Fruit fly (Drosophila melanogaster) whole organism, prepupa: Measurements from ENCODE around the gene CG14780.

Experiments used
- Blimp-1 ChIP-seq: fragments of 200-800 bp; sonication (Bioruptor generic); optimal IDR thresholded peaks from 3 replicates; lab custom pipeline; 2017; ENCODE audit warnings: missing biosample characterization, missing genetic modification characterization, mild to moderate bottlenecking, moderate library complexity, missing genetic modification reagents
- CG10631 ChIP-seq: fragments of 200-800 bp; sonication (Bioruptor generic); optimal IDR thresholded peaks from 2 replicates; lab custom pipeline; 2016; ENCODE audit warnings: missing biosample characterization, missing genetic modification characterization
- CG11294 ChIP-seq: fragments of 200-800 bp; sonication (Bioruptor generic); IDR thresholded peaks from 2 replicates; pipeline ENCODE4 v1.3.6; 2022; ENCODE audit warnings: missing biosample characterization, missing genetic modification characterization
- CG11762 ChIP-seq: fragments of 200-800 bp; sonication (Bioruptor generic); optimal IDR thresholded peaks from 3 replicates; lab custom pipeline; 2016; ENCODE audit warnings: missing biosample characterization, missing genetic modification characterization; ENCODE audit not compliant: insufficient read depth
- CG11902 ChIP-seq: fragments of 200-800 bp; sonication (Bioruptor generic); optimal IDR thresholded peaks from 3 replicates; lab custom pipeline; 2016; ENCODE audit warnings: missing biosample characterization, missing genetic modification characterization
- CG15336 ChIP-seq: fragments of 200-800 bp; sonication (Bioruptor generic); IDR thresholded peaks from 2 replicates; pipeline ENCODE4 v1.3.6; 2022; ENCODE audit warnings: missing biosample characterization, missing genetic modification characterization
- CG16779 ChIP-seq: fragments of 200-800 bp; sonication (Bioruptor generic); optimal IDR thresholded peaks from 3 replicates; lab custom pipeline; 2017; ENCODE audit warnings: missing biosample characterization, mild to moderate bottlenecking, missing genetic modification characterization
- CG3032 ChIP-seq: fragments of 200-800 bp; optimal IDR thresholded peaks from 2 replicates; lab custom pipeline; 2019; ENCODE audit warnings: missing biosample characterization, mild to moderate bottlenecking, missing genetic modification characterization, moderate library complexity
- CG31627 ChIP-seq: fragments of 200-800 bp; sonication (Bioruptor generic); optimal IDR thresholded peaks from 3 replicates; lab custom pipeline; 2016; ENCODE audit warnings: missing biosample characterization, missing genetic modification characterization
- CG34406 ChIP-seq: fragments of 200-800 bp; sonication (Bioruptor generic); optimal IDR thresholded peaks from 3 replicates; lab custom pipeline; 2016; ENCODE audit warnings: missing biosample characterization, missing genetic modification characterization
- CG3919 ChIP-seq: fragments of 200-800 bp; sonication (Bioruptor generic); optimal IDR thresholded peaks from 3 replicates; lab custom pipeline; 2016; ENCODE audit warnings: missing biosample characterization, missing genetic modification characterization
- CG4318 ChIP-seq: fragments of 200-800 bp; sonication (Bioruptor generic); optimal IDR thresholded peaks from 3 replicates; lab custom pipeline; 2017; ENCODE audit warnings: missing biosample characterization, mild to moderate bottlenecking, missing genetic modification characterization
- CG6163 ChIP-seq: fragments of 200-800 bp; sonication (Bioruptor generic); IDR thresholded peaks from 3 replicates; pipeline ENCODE4 v1.3.6; 2022; ENCODE audit warnings: missing biosample characterization, missing genetic modification characterization
- CG6792 ChIP-seq: fragments of 200-800 bp; sonication (Bioruptor generic); optimal IDR thresholded peaks from 3 replicates; lab custom pipeline; 2016; ENCODE audit warnings: missing biosample characterization, missing genetic modification characterization
- CG6808 ChIP-seq: fragments of 200-800 bp; sonication (Bioruptor generic); optimal IDR thresholded peaks from 3 replicates; lab custom pipeline; 2017; ENCODE audit warnings: missing biosample characterization, missing genetic modification characterization, mild to moderate bottlenecking, moderate library complexity, missing genetic modification reagents
- CG7368 ChIP-seq: fragments of 200-800 bp; sonication (Bioruptor generic); optimal IDR thresholded peaks from 3 replicates; lab custom pipeline; 2016; ENCODE audit warnings: missing biosample characterization, missing genetic modification characterization
- CG8119 ChIP-seq: fragments of 200-800 bp; sonication (Bioruptor generic); IDR thresholded peaks from 3 replicates; pipeline ENCODE4 v1.3.6; 2022; ENCODE audit warnings: missing biosample characterization, missing genetic modification characterization
- CG8319 ChIP-seq: fragments of 200-800 bp; sonication (Bioruptor generic); optimal IDR thresholded peaks from 3 replicates; lab custom pipeline; 2016; ENCODE audit warnings: missing biosample characterization, missing genetic modification characterization
- Eip75B ChIP-seq: fragments of 200-800 bp; sonication (Bioruptor generic); optimal IDR thresholded peaks from 3 replicates; lab custom pipeline; 2016; ENCODE audit warnings: missing biosample characterization, missing genetic modification characterization
- Eip78C ChIP-seq: fragments of 200-800 bp; sonication (Bioruptor generic); peaks from one replicate; lab custom pipeline; 2016; ENCODE audit warnings: missing biosample characterization, missing genetic modification characterization
- Ets21C ChIP-seq: fragments of 200-800 bp; sonication (Bioruptor generic); optimal IDR thresholded peaks from 3 replicates; lab custom pipeline; 2016; ENCODE audit warnings: missing biosample characterization, missing genetic modification characterization
- Ets96B ChIP-seq: fragments of 200-800 bp; optimal IDR thresholded peaks from 2 replicates; lab custom pipeline; 2019; ENCODE audit warnings: missing biosample characterization, mild to moderate bottlenecking, missing genetic modification characterization, moderate library complexity
- Gug ChIP-seq: fragments of 200-800 bp; sonication (Bioruptor generic); IDR thresholded peaks from 2 replicates; pipeline ENCODE4 v1.3.6; 2022; ENCODE audit warnings: missing biosample characterization, missing genetic modification characterization
- Hr39 ChIP-seq: fragments of 200-800 bp; sonication (Bioruptor generic); optimal IDR thresholded peaks from 2 replicates; lab custom pipeline; 2016; ENCODE audit warnings: missing biosample characterization, missing genetic modification characterization
- Lpt ChIP-seq: fragments of 200-800 bp; sonication (Bioruptor generic); optimal IDR thresholded peaks from 3 replicates; lab custom pipeline; 2016; ENCODE audit warnings: missing biosample characterization, missing genetic modification characterization
- Met ChIP-seq: fragments of 200-800 bp; sonication (Bioruptor generic); optimal IDR thresholded peaks from 3 replicates; lab custom pipeline; 2016; ENCODE audit warnings: missing biosample characterization, missing genetic modification characterization
- OdsH ChIP-seq: fragments of 200-800 bp; sonication (Bioruptor generic); optimal IDR thresholded peaks from 3 replicates; lab custom pipeline; 2016; ENCODE audit warnings: missing biosample characterization, missing genetic modification characterization
- Smox ChIP-seq: fragments of 200-800 bp; sonication (Bioruptor generic); optimal IDR thresholded peaks from 3 replicates; lab custom pipeline; 2016; ENCODE audit warnings: missing biosample characterization, missing genetic modification characterization
- Sox14 ChIP-seq: fragments of 200-800 bp; sonication (Bioruptor generic); optimal IDR thresholded peaks from 3 replicates; lab custom pipeline; 2016; ENCODE audit warnings: missing biosample characterization, missing genetic modification characterization
- achi ChIP-seq: fragments of 200-800 bp; sonication (Bioruptor generic); optimal IDR thresholded peaks from 3 replicates; lab custom pipeline; 2016; ENCODE audit warnings: missing biosample characterization, missing genetic modification characterization
- cyc ChIP-seq: fragments of 200-800 bp; sonication (Bioruptor generic); optimal IDR thresholded peaks from 3 replicates; lab custom pipeline; 2016; ENCODE audit warnings: missing biosample characterization, missing genetic modification characterization
- dac ChIP-seq: fragments of 200-800 bp; sonication (Bioruptor generic); optimal IDR thresholded peaks from 2 replicates; lab custom pipeline; 2017; ENCODE audit warnings: missing biosample characterization, mild to moderate bottlenecking, missing genetic modification characterization
- esn ChIP-seq: fragments of 200-800 bp; sonication (Bioruptor generic); optimal IDR thresholded peaks from 2 replicates; lab custom pipeline; 2016; ENCODE audit warnings: missing biosample characterization, mild to moderate bottlenecking, missing genetic modification characterization, moderate library complexity
- fd85E ChIP-seq: fragments of 200-800 bp; sonication (Bioruptor generic); optimal IDR thresholded peaks from 3 replicates; lab custom pipeline; 2016; ENCODE audit warnings: missing biosample characterization, missing genetic modification characterization
- fkh ChIP-seq: fragments of 200-800 bp; sonication (Bioruptor generic); optimal IDR thresholded peaks from 3 replicates; lab custom pipeline; 2017; ENCODE audit warnings: missing biosample characterization, mild to moderate bottlenecking, missing genetic modification characterization, moderate library complexity
- lz ChIP-seq: fragments of 200-800 bp; sonication (Bioruptor generic); optimal IDR thresholded peaks from 3 replicates; lab custom pipeline; 2016; ENCODE audit warnings: missing biosample characterization, missing genetic modification characterization
- net ChIP-seq: fragments of 200-800 bp; sonication (Bioruptor generic); optimal IDR thresholded peaks from 3 replicates; lab custom pipeline; 2016; ENCODE audit warnings: missing biosample characterization, missing genetic modification characterization
- spab ChIP-seq: fragments of 200-800 bp; sonication (Bioruptor generic); optimal IDR thresholded peaks from 2 replicates; lab custom pipeline; 2017; ENCODE audit warnings: missing biosample characterization, mild to moderate bottlenecking, missing genetic modification characterization, missing genetic modification reagents
- ss ChIP-seq, 2 experiments: fragments of 200-800 bp; sonication (Bioruptor generic); optimal IDR thresholded peaks; 2 replicates in 1 of 2; 3 replicates in 1 of 2; lab custom pipeline; 2017 to 2018; ENCODE audit warnings: mild to moderate bottlenecking in 2 of 2, missing biosample characterization in 2 of 2, missing genetic modification characterization in 2 of 2, moderate library complexity in 1 of 2
- svp ChIP-seq: fragments of 200-800 bp; sonication (Bioruptor generic); peaks from one replicate; lab custom pipeline; 2016; ENCODE audit warnings: missing biosample characterization, missing genetic modification characterization
- topi ChIP-seq: fragments of 200-800 bp; sonication (Bioruptor generic); optimal IDR thresholded peaks from 3 replicates; lab custom pipeline; 2016; ENCODE audit warnings: missing biosample characterization, missing genetic modification characterization
- vri ChIP-seq: fragments of 200-800 bp; sonication (Bioruptor generic); optimal IDR thresholded peaks from 3 replicates; lab custom pipeline; 2016; ENCODE audit warnings: missing biosample characterization, mild to moderate bottlenecking, missing genetic modification characterization

The CG14780 gene

DNA sequence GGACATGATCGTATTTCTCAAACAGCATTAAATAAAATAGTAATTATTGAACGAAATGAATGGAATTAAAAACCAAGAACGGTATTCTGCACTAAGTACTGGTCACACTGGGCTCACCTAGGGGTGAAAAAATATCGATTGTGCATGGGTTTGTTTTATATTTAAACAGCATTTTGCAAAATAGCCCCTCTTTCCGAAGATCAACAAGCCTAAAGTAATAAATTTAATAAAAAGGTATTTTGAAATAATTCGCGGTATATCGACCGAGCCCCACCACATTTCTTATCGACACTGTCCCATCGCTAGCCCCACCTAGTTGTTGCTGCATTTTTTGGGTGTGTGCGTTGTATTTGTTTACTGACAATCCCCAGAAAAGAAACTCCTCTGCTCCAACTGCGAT is 1.8 kb upstream of the CG14780 start, which contains the start of gene pck (continued):
- TF ChIP-seq svp (GFP tag; lab: Kevin White, UChicago) (no peak), CG11294 (GFP tag; lab: Robert Waterston, UW) (no peak), Eip78C (GFP tag; lab: Kevin White, UChicago) (peak; percentile 66), CG11762 (GFP tag; lab: Kevin White, UChicago) (peak; percentile 12), CG4318 (GFP tag; lab: Kevin White, UChicago) (no peak), CG3919 (GFP tag; lab: Kevin White, UChicago) (peak; percentile 76), CG10631 (no peak), Ets96B (tag; lab: Kevin White, UChicago) (peak; percentile 26)

DNA sequence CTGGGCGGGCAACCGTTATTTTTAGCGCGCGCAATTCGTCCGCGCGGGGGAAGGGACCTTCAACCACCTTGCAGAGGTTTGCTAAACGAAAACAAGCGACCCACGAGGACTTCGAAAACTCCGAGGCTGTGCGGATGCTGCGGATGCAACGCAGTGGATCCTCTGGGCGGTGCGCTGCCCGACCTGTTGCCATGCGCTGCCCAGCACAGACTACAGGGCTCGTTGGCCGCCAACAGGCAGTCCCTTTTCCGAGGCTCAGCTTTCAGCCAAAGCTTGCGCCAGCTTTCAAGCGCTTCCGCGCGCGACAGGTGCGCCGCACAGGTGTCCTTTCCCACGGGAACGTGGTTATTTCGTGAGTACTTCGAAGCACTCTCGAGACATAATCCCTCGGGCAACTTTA is 4.1 kb downstream of the CG14780 start:
- no peak for TF ChIP-seq svp (GFP tag; lab: Kevin White, UChicago)
- TF ChIP-seq, all 60 proteins: peak for 0

DNA sequence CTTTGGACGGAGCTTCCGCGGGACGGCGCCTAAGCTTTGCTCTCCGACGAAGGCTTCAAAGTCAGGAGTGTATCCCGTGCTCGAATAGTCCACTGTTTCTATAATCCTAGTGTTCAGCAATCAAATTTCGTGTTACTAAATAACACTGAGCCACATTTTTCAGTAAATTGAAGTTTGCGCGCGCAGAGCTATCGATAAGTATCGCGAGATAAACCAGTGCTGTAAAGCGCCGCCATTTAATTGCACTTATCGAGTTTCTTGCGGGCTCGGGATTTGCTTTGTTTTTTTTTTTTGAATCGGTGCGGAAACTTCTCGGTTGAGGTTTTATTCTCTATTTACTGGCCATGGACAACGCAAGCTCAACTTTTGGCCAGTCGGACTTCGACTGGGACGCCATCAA is 4.5 kb downstream of the CG14780 start, which contains the start of the genes Rab27 and mei-38:
Gene Rab27, minus strand, starts transcription at position 127 of the 400 bp plus-strand sequence.
Gene mei-38, plus strand, starts transcription at position 216 of the 400 bp plus-strand sequence.
- TF ChIP-seq net (GFP tag; lab: Kevin White, UChicago) (no peak), cyc (GFP tag; lab: Kevin White, UChicago) (peak; percentile 12), Sox14 (GFP tag; lab: Kevin White, UChicago) (peak; percentile 52), fd85E (GFP tag; lab: Kevin White, UChicago) (no peak), achi (GFP tag; lab: Kevin White, UChicago) (no peak), CG16779 (tag; lab: Kevin White, UChicago) (no peak), ss (GFP tag; optimal IDR thresholded peaks at IDR 0.05; lab: Kevin White, UChicago) (no peak), fkh (GFP tag; lab: Kevin White, UChicago) (no peak), esn (GFP tag; lab: Kevin White, UChicago) (peak; percentile 14), lz (peak; percentile 8), CG31627 (peak; percentile 24), spab (GFP tag; lab: Kevin White, UChicago) (no peak), topi (peak; percentile 24), Gug (no peak)

DNA sequence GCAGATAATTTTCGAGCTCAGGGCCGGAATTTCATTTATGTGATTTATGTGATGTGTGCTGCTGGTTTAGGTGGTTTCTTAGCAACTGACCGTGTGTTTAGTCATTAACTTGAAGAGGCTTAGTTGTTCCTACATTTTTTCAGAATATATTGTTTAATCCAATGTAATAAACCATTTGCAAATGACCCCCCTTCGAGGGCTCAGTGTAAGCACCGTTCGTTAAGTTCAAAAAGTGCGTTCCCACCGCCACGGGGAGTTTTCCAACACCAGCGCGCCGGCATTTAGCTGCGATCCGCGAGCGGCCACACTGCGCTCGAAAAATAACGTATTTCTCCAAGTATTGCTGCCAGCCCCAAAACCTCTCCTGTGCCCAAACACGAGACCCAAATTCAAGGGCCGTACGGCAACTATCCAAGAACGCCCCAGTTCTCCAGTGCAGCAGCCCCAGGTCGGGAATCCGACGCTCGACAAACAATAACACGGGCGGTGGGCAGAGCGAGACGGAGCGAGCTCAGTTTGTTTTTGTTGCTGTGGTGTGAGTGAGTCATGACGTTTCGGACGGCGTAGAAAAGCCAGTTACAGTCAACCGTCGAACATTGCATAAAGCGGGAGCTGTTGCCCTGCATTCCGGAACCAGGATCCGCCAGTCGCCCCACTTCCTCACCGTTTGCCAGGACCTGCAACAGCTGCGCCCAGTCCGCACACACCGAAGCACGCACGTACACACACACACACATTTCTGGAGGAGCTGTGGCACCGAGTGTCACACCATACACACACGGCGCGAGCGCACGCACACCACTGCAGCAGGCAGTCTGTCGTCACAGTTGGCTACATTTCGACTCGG is 6.2 kb downstream of the CG14780 start, which contains the start of gene rush:
Gene rush, plus strand, starts transcription at position 277 of the 847 bp plus-strand sequence.
- TF ChIP-seq Ets21C (peak; percentile 32), Lpt (GFP tag; lab: Kevin White, UChicago) (no peak), Smox (peak; percentile 32), lz (peak; percentile 30), Sox14 (GFP tag; lab: Kevin White, UChicago) (peak; percentile 32), esn (GFP tag; lab: Kevin White, UChicago) (peak; percentile 36), vri (GFP tag; lab: Kevin White, UChicago) (no peak), CG34406 (GFP tag; lab: Kevin White, UChicago) (peak; percentile 7), dac (GFP tag; lab: Kevin White, UChicago) (peak; percentile 2), CG3919 (GFP tag; lab: Kevin White, UChicago) (peak; percentile 11), Eip75B (GFP tag; lab: Kevin White, UChicago) (peak; percentile 25), OdsH (peak; percentile 48), CG8119 (no peak), fd85E (GFP tag; lab: Kevin White, UChicago) (no peak), Eip78C (GFP tag; lab: Kevin White, UChicago) (peak; percentile 70), fkh (GFP tag; lab: Kevin White, UChicago) (peak; percentile 46), Blimp-1 (GFP tag; lab: Kevin White, UChicago) (no peak), CG31627 (peak; percentile 51), CG11902 (GFP tag; lab: Kevin White, UChicago) (peak; percentile 17), CG7368 (no peak), Gug (no peak), net (GFP tag; lab: Kevin White, UChicago) (peak; percentile 18), achi (GFP tag; lab: Kevin White, UChicago) (peak; percentile 28), CG6163 (GFP tag; lab: Robert Waterston, UW) (0 out of 3 replicates have a peak, but pooled peaks have one; percentile 41), CG6808 (GFP tag; lab: Kevin White, UChicago) (peak; percentile 19), CG10631 (no peak), ss (GFP tag; optimal IDR thresholded peaks at IDR 0.05; lab: Kevin White, UChicago) (peak in 1 of 2 experiments; percentile 15), CG6792 (GFP tag; lab: Kevin White, UChicago) (peak; percentile 13), Met (GFP tag; lab: Kevin White, UChicago) (no peak), CG3032 (tag; lab: Kevin White, UChicago) (peak; percentile 22), Hr39 (GFP tag; lab: Kevin White, UChicago) (peak; percentile 57), CG8319 (GFP tag; lab: Kevin White, UChicago) (no peak), CG15336 (GFP tag; lab: Robert Waterston, UW) (0 out of 2 replicates have a peak, but pooled peaks have one; percentile 16)
